Worm (Caenorhabditis elegans) whole organism, early embryonic: ENCODE data around the gene tomm-20.

ENCODE experiments used
- B0310.2 ChIP-seq: sonication (generic microtip); optimal IDR thresholded peaks from 2 replicates; lab custom pipeline; 2016; ENCODE audit warnings: mild to moderate bottlenecking, missing genetic modification characterization, missing compliant biosample characterization
- F13C5.2 ChIP-seq: sonication (generic microtip); optimal IDR thresholded peaks from 2 replicates; lab custom pipeline; 2017; ENCODE audit warnings: mild to moderate bottlenecking, missing genetic modification characterization, inconsistent platforms, missing compliant biosample characterization
- ama-1 ChIP-seq: fragments of 150-350 bp; optimal IDR thresholded peaks from 2 replicates; lab custom pipeline; 2014
- ceh-13 ChIP-seq: fragments of 200-800 bp; sonication (Bioruptor generic); optimal IDR thresholded peaks from 2 replicates; lab custom pipeline; 2018; ENCODE audit warnings: mild to moderate bottlenecking, missing genetic modification characterization, missing compliant biosample characterization
- ceh-36 ChIP-seq: sonication (generic microtip); optimal IDR thresholded peaks from 2 replicates; lab custom pipeline; 2016; ENCODE audit warnings: missing genetic modification characterization, inconsistent platforms, missing compliant biosample characterization
- ets-7 ChIP-seq: sonication (generic microtip); optimal IDR thresholded peaks from 2 replicates; lab custom pipeline; 2016; ENCODE audit warnings: missing genotype, missing genetic modification characterization, missing compliant biosample characterization
- flt-1 ChIP-seq: fragments of 200-800 bp; sonication (Bioruptor generic); IDR thresholded peaks from 2 replicates; pipeline ENCODE4 v1.3.6; 2022; ENCODE audit warnings: missing genetic modification characterization, missing compliant biosample characterization
- hmbx-1 ChIP-seq: sonication (generic microtip); optimal IDR thresholded peaks from 2 replicates; lab custom pipeline; 2016; ENCODE audit warnings: mild to moderate bottlenecking, missing genetic modification characterization, missing compliant biosample characterization
- hnd-1 ChIP-seq: sonication (generic microtip); optimal IDR thresholded peaks from 2 replicates; lab custom pipeline; 2016; ENCODE audit warnings: missing genetic modification characterization, missing compliant biosample characterization
- tbx-11 ChIP-seq: fragments of 200-800 bp; sonication (Bioruptor generic); IDR thresholded peaks from 2 replicates; pipeline ENCODE4 v1.3.6; 2022; ENCODE audit warnings: missing genetic modification characterization, missing compliant biosample characterization
- tbx-37 ChIP-seq: fragments of 200-800 bp; sonication (Bioruptor generic); conservative IDR thresholded peaks from 2 replicates; pipeline ENCODE4 v1.3.6; 2022; ENCODE audit warnings: missing genetic modification reagents, missing genetic modification characterization, missing compliant biosample characterization
- tra-4 ChIP-seq: sonication (generic microtip); optimal IDR thresholded peaks from 2 replicates; lab custom pipeline; 2017; ENCODE audit warnings: missing genetic modification characterization, missing compliant biosample characterization

DNA sequence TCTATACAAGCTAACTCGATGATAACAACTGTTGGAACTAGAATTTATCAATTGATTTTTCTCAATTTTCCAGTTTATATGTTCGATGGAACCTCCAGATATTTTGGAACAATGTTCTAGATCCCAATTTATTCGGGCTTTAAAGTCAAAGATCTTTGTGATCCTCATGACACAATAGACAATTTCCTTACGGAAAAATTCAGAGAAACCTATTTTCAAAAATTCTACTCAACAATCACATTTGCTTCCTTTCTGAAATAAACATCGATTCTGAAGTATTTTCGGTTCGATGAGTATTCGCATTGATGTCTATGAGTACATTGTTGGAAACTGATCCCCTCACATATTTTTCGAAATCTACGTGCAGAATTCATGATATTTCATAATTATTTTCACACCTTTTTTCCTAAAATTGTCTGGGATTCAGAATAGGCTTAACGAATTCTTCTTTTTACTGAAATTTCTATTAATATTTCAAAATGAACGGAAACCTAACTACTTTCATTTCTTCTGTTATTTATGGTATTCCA lies 36.2 kb downstream of the tomm-20 start, which contains the start of gene srg-45:
- TF ChIP-seq tbx-37 = no peak
- TF ChIP-seq ceh-13 (GFP tag; lab: Kevin White, UChicago) = no peak
- TF ChIP-seq B0310.2 (tag; lab: Kevin White, UChicago) = no peak
- no peak for TF ChIP-seq tra-4 (tag; lab: Kevin White, UChicago)
- TF ChIP-seq tbx-11 (GFP tag; lab: Robert Waterston, UW) = no peak
- TF ChIP-seq hnd-1 = no peak
- no peak for TF ChIP-seq F13C5.2 (tag; lab: Kevin White, UChicago)
- no peak for TF ChIP-seq ama-1 (lab: Kevin White, UChicago)
- TF ChIP-seq hmbx-1 (tag; lab: Kevin White, UChicago) = no peak
- no peak for TF ChIP-seq ceh-36
- TF ChIP-seq flt-1 (GFP tag; lab: Robert Waterston, UW) = no peak
- TF ChIP-seq ets-7 (tag; lab: Kevin White, UChicago) = no peak
